Worm (Caenorhabditis elegans) whole organism, late embryonic: Measurements from ENCODE around the gene Y54G2A.38.

ENCODE experiments used
- ama-1 ChIP-seq: fragments of 150-350 bp; optimal IDR thresholded peaks from 2 replicates; lab custom pipeline; 2014
- pat-9 ChIP-seq: fragments of 200-800 bp; sonication (Bioruptor generic); optimal IDR thresholded peaks from 2 replicates; lab custom pipeline; 2018; ENCODE audit warnings: mild to moderate bottlenecking, missing genetic modification characterization, moderate library complexity, missing compliant biosample characterization

DNA sequence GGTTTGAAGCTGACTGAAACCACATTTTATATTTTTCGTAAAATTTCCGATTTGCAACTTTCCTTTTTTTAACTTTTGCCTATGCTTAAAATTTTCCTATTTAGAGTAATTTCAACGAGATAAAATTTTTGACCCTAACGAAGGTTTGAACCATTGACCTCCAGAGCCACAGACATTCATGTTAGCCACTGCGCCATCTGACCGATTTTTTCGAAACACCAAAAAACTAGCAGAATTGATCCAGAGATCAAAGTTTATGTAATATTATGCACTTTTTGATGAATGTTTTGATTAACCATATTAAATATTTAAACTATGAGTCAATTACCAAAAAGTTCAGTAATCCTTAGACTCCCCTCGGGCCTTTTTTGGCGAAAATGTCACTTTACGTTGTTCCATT is 1.2 kb upstream of the Y54G2A.38 start:
- TF ChIP-seq ama-1 (lab: Kevin White, UChicago) (no peak), pat-9 (tag; lab: Kevin White, UChicago) (no peak)
